Worm (Caenorhabditis elegans) whole organism, mixed stage, embryonic: ENCODE results near the gene fbxc-48.

Experiments
- M03D4.4 ChIP-seq: sonication (generic microtip); optimal IDR thresholded peaks from 2 replicates; lab custom pipeline; 2017; ENCODE audit warnings: mild to moderate bottlenecking, missing genetic modification characterization, missing compliant biosample characterization
- bed-3 ChIP-seq: fragments of 200-800 bp; sonication (Bioruptor generic); optimal IDR thresholded peaks from 3 replicates; lab custom pipeline; 2018; ENCODE audit warnings: mild to moderate bottlenecking, missing genetic modification characterization, moderate library complexity, missing compliant biosample characterization
- blmp-1 ChIP-seq: fragments of 150-350 bp; optimal IDR thresholded peaks from 2 replicates; lab custom pipeline; 2014; ENCODE audit warnings: missing biosample characterization, missing genetic modification characterization
- ceh-39 ChIP-seq: fragments of 150-350 bp; optimal IDR thresholded peaks from 2 replicates; lab custom pipeline; 2014; ENCODE audit warnings: missing biosample characterization, missing genetic modification characterization
- ceh-43 ChIP-seq: fragments of 200-800 bp; sonication (Bioruptor generic); optimal IDR thresholded peaks from 2 replicates; lab custom pipeline; 2018; ENCODE audit warnings: mild to moderate bottlenecking, missing genetic modification characterization, moderate library complexity, missing compliant biosample characterization
- ceh-83 ChIP-seq: fragments of 200-800 bp; sonication (Bioruptor generic); optimal IDR thresholded peaks from 2 replicates; lab custom pipeline; 2018; ENCODE audit warnings: mild to moderate bottlenecking, missing genetic modification characterization, missing compliant biosample characterization
- ces-1 ChIP-seq: fragments of 150-350 bp; optimal IDR thresholded peaks from 2 replicates; lab custom pipeline; 2014; ENCODE audit warnings: missing biosample characterization, missing genetic modification reagents, missing genetic modification characterization
- cnd-1 ChIP-seq: fragments of 200-800 bp; sonication (Bioruptor generic); optimal IDR thresholded peaks from 2 replicates; lab custom pipeline; 2018; ENCODE audit warnings: mild to moderate bottlenecking, missing genetic modification characterization, missing compliant biosample characterization
- elt-1 ChIP-seq: sonication (generic microtip); optimal IDR thresholded peaks from 2 replicates; lab custom pipeline; 2017; ENCODE audit warnings: missing genetic modification characterization, mild to moderate bottlenecking, missing compliant biosample characterization, antibody characterized with exemption, moderate library complexity, borderline replicate concordance; ENCODE audit not compliant: insufficient read depth
- elt-3 ChIP-seq: fragments of 150-350 bp; optimal IDR thresholded peaks from 2 replicates; lab custom pipeline; 2014; ENCODE audit warnings: missing biosample characterization, missing genetic modification characterization
- flh-1 ChIP-seq: fragments of 200-800 bp; sonication (Bioruptor generic); optimal IDR thresholded peaks from 2 replicates; lab custom pipeline; 2018; ENCODE audit warnings: mild to moderate bottlenecking, missing genetic modification characterization, moderate library complexity, missing compliant biosample characterization
- ham-2 ChIP-seq: fragments of 200-800 bp; sonication (Bioruptor generic); optimal IDR thresholded peaks from 2 replicates; lab custom pipeline; 2018; ENCODE audit warnings: mild to moderate bottlenecking, missing genetic modification characterization, missing compliant biosample characterization
- hlh-1 ChIP-seq: fragments of 150-350 bp; optimal IDR thresholded peaks from 2 replicates; lab custom pipeline; 2014; ENCODE audit warnings: missing biosample characterization, missing genetic modification reagents, missing genetic modification characterization
- lin-13 ChIP-seq: fragments of 150-350 bp; optimal IDR thresholded peaks from 2 replicates; lab custom pipeline; 2014; ENCODE audit warnings: missing biosample characterization, missing genetic modification characterization
- lin-32 ChIP-seq: fragments of 200-800 bp; sonication (Bioruptor generic); optimal IDR thresholded peaks from 2 replicates; lab custom pipeline; 2018; ENCODE audit warnings: mild to moderate bottlenecking, missing genetic modification characterization, missing compliant biosample characterization
- lsy-2 ChIP-seq: fragments of 150-350 bp; optimal IDR thresholded peaks from 2 replicates; lab custom pipeline; 2014; ENCODE audit warnings: missing biosample characterization, missing genetic modification characterization
- mab-5 ChIP-seq: fragments of 150-350 bp; optimal IDR thresholded peaks from 2 replicates; lab custom pipeline; 2014; ENCODE audit warnings: missing biosample characterization, missing genetic modification characterization
- mep-1 ChIP-seq: fragments of 150-350 bp; optimal IDR thresholded peaks from 2 replicates; lab custom pipeline; 2017; ENCODE audit warnings: missing biosample characterization, missing genetic modification reagents, missing genetic modification characterization, inconsistent platforms
- mls-2 ChIP-seq: sonication (generic microtip); optimal IDR thresholded peaks from 2 replicates; lab custom pipeline; 2016; ENCODE audit warnings: mild to moderate bottlenecking, missing genetic modification characterization, moderate library complexity, missing compliant biosample characterization
- nhr-12 ChIP-seq: fragments of 150-350 bp; optimal IDR thresholded peaks from 2 replicates; lab custom pipeline; 2014; ENCODE audit warnings: missing biosample characterization, missing genetic modification characterization
- nhr-2 ChIP-seq: fragments of 150-350 bp; optimal IDR thresholded peaks from 2 replicates; lab custom pipeline; 2014; ENCODE audit warnings: missing biosample characterization, missing genetic modification characterization
- nhr-237 ChIP-seq: fragments of 150-350 bp; optimal IDR thresholded peaks from 2 replicates; lab custom pipeline; 2014; ENCODE audit warnings: missing biosample characterization, missing genetic modification characterization
- nhr-28 ChIP-seq: fragments of 150-350 bp; optimal IDR thresholded peaks from 2 replicates; lab custom pipeline; 2014; ENCODE audit warnings: missing biosample characterization, missing genetic modification characterization
- nhr-76 ChIP-seq: sonication (generic microtip); optimal IDR thresholded peaks from 2 replicates; lab custom pipeline; 2017; ENCODE audit warnings: missing biosample characterization, missing genetic modification characterization
- pha-4 ChIP-seq: fragments of 150-350 bp; optimal IDR thresholded peaks from 2 replicates; lab custom pipeline; 2018; ENCODE audit warnings: missing biosample characterization, missing genetic modification reagents, missing genetic modification characterization
- sem-2 ChIP-seq: fragments of 200-800 bp; sonication (Bioruptor generic); optimal IDR thresholded peaks from 2 replicates; lab custom pipeline; 2018; ENCODE audit warnings: mild to moderate bottlenecking, missing genetic modification characterization, missing compliant biosample characterization
- snpc-4 ChIP-seq: fragments of 150-350 bp; optimal IDR thresholded peaks from 2 replicates; lab custom pipeline; 2014; ENCODE audit warnings: missing biosample characterization, missing genetic modification characterization
- sptf-1 ChIP-seq: sonication (generic microtip); optimal IDR thresholded peaks from 2 replicates; lab custom pipeline; 2017; ENCODE audit warnings: mild to moderate bottlenecking, missing genetic modification characterization, moderate library complexity, missing compliant biosample characterization
- tbx-8 ChIP-seq: fragments of 200-800 bp; sonication (Bioruptor generic); optimal IDR thresholded peaks from 2 replicates; lab custom pipeline; 2018; ENCODE audit warnings: mild to moderate bottlenecking, missing genetic modification characterization, moderate library complexity, missing compliant biosample characterization
- unc-120 ChIP-seq: sonication (generic microtip); optimal IDR thresholded peaks from 2 replicates; lab custom pipeline; 2017; ENCODE audit warnings: missing genetic modification characterization, missing compliant biosample characterization; ENCODE audit not compliant: poor library complexity, severe bottlenecking
- unc-39 ChIP-seq: fragments of 150-350 bp; optimal IDR thresholded peaks from 2 replicates; lab custom pipeline; 2014; ENCODE audit warnings: missing biosample characterization, missing genetic modification characterization
- unc-62 ChIP-seq: fragments of 150-350 bp; optimal IDR thresholded peaks from 2 replicates; lab custom pipeline; 2014; ENCODE audit warnings: missing biosample characterization, missing genetic modification reagents, missing genetic modification characterization
- zip-8 ChIP-seq: fragments of 150-350 bp; optimal IDR thresholded peaks from 2 replicates; lab custom pipeline; 2014; ENCODE audit warnings: missing biosample characterization, missing genetic modification characterization

Gene fbxc-48

ce11 chrII:740808-741207 lies at the start of gene fbxc-48:
Gene fbxc-48, minus strand, starts transcription at chrII:740908.
- no peak for TF ChIP-seq lsy-2 (tag; lab: Kevin White, UChicago)
- no peak for TF ChIP-seq elt-1 (tag; lab: Kevin White, UChicago)
- TF ChIP-seq unc-62 (GFP tag; lab: Kevin White, UChicago): no peak
- no peak for TF ChIP-seq ces-1 (GFP tag; lab: Kevin White, UChicago)
- no peak for TF ChIP-seq ceh-39 (tag; lab: Kevin White, UChicago)
- no peak for TF ChIP-seq elt-3 (tag; lab: Kevin White, UChicago)
- no peak for TF ChIP-seq bed-3 (GFP tag; lab: Kevin White, UChicago)
- TF ChIP-seq nhr-12: no peak
- TF ChIP-seq sptf-1 (tag; lab: Kevin White, UChicago): no peak
- no peak for TF ChIP-seq sem-2
- no peak for TF ChIP-seq ceh-43
- TF ChIP-seq snpc-4 (tag; lab: Kevin White, UChicago): no peak
- no peak for TF ChIP-seq nhr-28 (tag; lab: Kevin White, UChicago)
- no peak for TF ChIP-seq pha-4 (tag; lab: Kevin White, UChicago)
- TF ChIP-seq zip-8: no peak

DNA sequence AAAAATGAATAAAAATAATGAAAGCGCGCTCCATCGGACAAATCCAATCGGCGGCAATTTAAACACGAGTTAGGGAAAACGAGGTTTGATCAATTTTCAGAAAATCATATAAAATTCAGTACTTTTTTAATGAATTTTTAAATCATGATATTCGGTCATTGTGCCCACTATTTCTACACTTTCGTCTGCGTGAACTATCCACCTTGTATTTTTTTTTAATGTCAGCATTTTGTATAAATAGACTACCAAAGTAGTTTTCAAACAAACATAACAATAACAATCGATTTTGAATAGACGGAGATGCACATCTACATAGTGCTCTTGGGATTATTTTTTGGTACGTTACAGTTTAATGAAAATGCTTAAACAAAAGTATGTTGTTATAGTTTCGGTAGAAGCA lies 47.4 kb upstream of the fbxc-48 start, which contains the start of gene F46F5.15:
TSS of gene F46F5.15 (plus strand) at position 301 of the 400 bp plus-strand sequence.
- TF ChIP-seq lin-32 (no peak), blmp-1 (tag; lab: Kevin White, UChicago) (no peak), ceh-39 (tag; lab: Kevin White, UChicago) (no peak), M03D4.4 (no peak), sptf-1 (tag; lab: Kevin White, UChicago) (no peak)

ce11 chrII:786938-787337 lies 46.2 kb upstream of the fbxc-48 start, which contains the start of gene F46F5.16:
Gene F46F5.16, plus strand, starts transcription at chrII:787238.
- TF ChIP-seq unc-62 (GFP tag; lab: Kevin White, UChicago): no peak
- no peak for TF ChIP-seq ceh-83 (GFP tag; lab: Kevin White, UChicago)
- TF ChIP-seq nhr-2: no peak
- no peak for TF ChIP-seq lin-13
- TF ChIP-seq cnd-1 (tag; lab: Kevin White, UChicago): no peak
- no peak for TF ChIP-seq nhr-12
- TF ChIP-seq unc-39: no peak
- TF ChIP-seq mls-2 (tag; lab: Kevin White, UChicago): no peak
- no peak for TF ChIP-seq flh-1 (GFP tag; lab: Kevin White, UChicago)
- TF ChIP-seq ceh-43: no peak
- no peak for TF ChIP-seq blmp-1 (tag; lab: Kevin White, UChicago)
- no peak for TF ChIP-seq mab-5 (tag; lab: Kevin White, UChicago)
- TF ChIP-seq snpc-4 (tag; lab: Kevin White, UChicago): no peak
- no peak for TF ChIP-seq nhr-28 (tag; lab: Kevin White, UChicago)
- no peak for TF ChIP-seq ham-2 (GFP tag; lab: Kevin White, UChicago)
- TF ChIP-seq, all 35 proteins: peak for 0

- no peak for TF ChIP-seq ham-2 (GFP tag; lab: Kevin White, UChicago)
- TF ChIP-seq zip-8: no peak
- TF ChIP-seq sptf-1 (tag; lab: Kevin White, UChicago): no peak
- no peak for TF ChIP-seq ceh-83 (GFP tag; lab: Kevin White, UChicago)
- TF ChIP-seq unc-39: no peak
- no peak for TF ChIP-seq tbx-8 (GFP tag; lab: Kevin White, UChicago)
- TF ChIP-seq nhr-12: no peak
- no peak for TF ChIP-seq nhr-2
Observed at ce11 chrII:783532-783931, 42.8 kb upstream of the fbxc-48 start, which contains the start of gene Y39F10A.6. Gene Y39F10A.6, minus strand, starts transcription at chrII:783632.

DNA sequence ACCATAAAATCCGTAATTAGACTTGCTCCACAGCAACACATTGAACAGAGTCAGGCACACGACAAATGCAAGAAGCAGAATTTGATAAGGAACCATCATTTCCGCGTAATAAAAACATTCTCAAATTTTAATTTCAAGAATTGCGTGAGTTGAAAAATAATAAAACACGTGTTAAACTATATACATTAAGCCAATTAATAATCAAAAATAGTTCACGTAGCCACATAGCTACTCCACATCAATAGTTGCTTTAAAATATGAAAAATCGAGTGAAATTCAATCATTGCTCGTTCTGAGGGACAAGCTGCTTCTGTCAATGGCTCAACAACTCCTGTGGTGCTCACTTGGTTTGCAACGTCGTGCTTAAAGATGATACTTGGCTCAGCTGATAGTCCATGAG lies 42.2 kb upstream of the fbxc-48 start, which contains the start of gene Y39F10A.3:
TSS of gene Y39F10A.3 (minus strand) at position 101 of the 400 bp plus-strand sequence.
- no peak for TF ChIP-seq mab-5 (tag; lab: Kevin White, UChicago)
- TF ChIP-seq pha-4 (tag; lab: Kevin White, UChicago): no peak
- TF ChIP-seq nhr-28 (tag; lab: Kevin White, UChicago): no peak
- no peak for TF ChIP-seq ces-1 (GFP tag; lab: Kevin White, UChicago)
- TF ChIP-seq nhr-237 (tag; lab: Kevin White, UChicago): no peak

DNA sequence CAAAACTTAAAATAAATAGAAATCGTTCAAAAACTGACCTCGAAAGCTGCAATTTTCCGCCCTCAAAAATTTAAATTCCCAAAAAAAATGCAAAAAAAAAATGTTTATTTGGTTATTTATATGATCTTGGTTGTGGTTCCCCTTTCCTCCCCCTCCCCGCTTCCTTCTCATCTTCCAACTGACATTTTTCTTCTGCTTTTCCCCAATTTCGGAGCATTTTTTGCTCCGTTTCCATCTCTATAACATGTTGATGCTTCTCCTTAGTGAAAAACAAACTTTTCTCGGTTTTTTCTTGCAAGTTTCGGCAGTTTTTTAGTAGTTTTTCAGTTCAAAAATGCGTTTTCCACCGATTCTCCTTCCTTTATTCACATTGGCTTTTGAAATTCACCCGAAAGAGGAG lies 34.3 kb upstream of the fbxc-48 start, which contains the start of gene Y39F10A.1:
TSS of gene Y39F10A.1 (plus strand) at position 301 of the 400 bp plus-strand sequence.
- TF ChIP-seq elt-1 (tag; lab: Kevin White, UChicago): no peak
- no peak for TF ChIP-seq mep-1 (tag; lab: Kevin White, UChicago)
- TF ChIP-seq mls-2 (tag; lab: Kevin White, UChicago): no peak
- no peak for TF ChIP-seq flh-1 (GFP tag; lab: Kevin White, UChicago)
- TF ChIP-seq M03D4.4: no peak
- TF ChIP-seq unc-120 (tag; lab: Kevin White, UChicago): no peak
- no peak for TF ChIP-seq ham-2 (GFP tag; lab: Kevin White, UChicago)
- TF ChIP-seq ceh-39 (tag; lab: Kevin White, UChicago): no peak
- no peak for TF ChIP-seq nhr-12
- TF ChIP-seq hlh-1 (tag; lab: Kevin White, UChicago): no peak
- TF ChIP-seq blmp-1 (tag; lab: Kevin White, UChicago): no peak
- TF ChIP-seq sem-2: no peak
- TF ChIP-seq nhr-76 (tag; lab: Kevin White, UChicago): no peak
- TF ChIP-seq nhr-2: no peak
- TF ChIP-seq nhr-28 (tag; lab: Kevin White, UChicago): no peak
- TF ChIP-seq unc-39: no peak
